Worm (Caenorhabditis elegans) whole organism, L4 larva: ENCODE data around the gene T01G6.10.

Experiments
- ces-1 ChIP-seq: fragments of 150-350 bp; sonication (generic microtip); optimal IDR thresholded peaks from 4 replicates; lab custom pipeline; 2014; ENCODE audit warnings: missing biosample characterization, missing genetic modification reagents, missing genetic modification characterization
- hlh-30 ChIP-seq: sonication (generic microtip); optimal IDR thresholded peaks from 2 replicates; lab custom pipeline; 2017; ENCODE audit warnings: antibody characterized with exemption, mild to moderate bottlenecking, missing genetic modification characterization, missing compliant biosample characterization; ENCODE audit not compliant: insufficient read depth
- spr-3 ChIP-seq: fragments of 200-800 bp; sonication (Bioruptor generic); optimal IDR thresholded peaks from 2 replicates; lab custom pipeline; 2018; ENCODE audit warnings: mild to moderate bottlenecking, missing genetic modification characterization, missing compliant biosample characterization
- unc-130 ChIP-seq: sonication (generic microtip); optimal IDR thresholded peaks from 2 replicates; lab custom pipeline; 2016; ENCODE audit warnings: missing genetic modification reagents, missing genetic modification characterization, missing compliant biosample characterization
- ztf-11 ChIP-seq: fragments of 150-350 bp; optimal IDR thresholded peaks from 2 replicates; lab custom pipeline; 2014; ENCODE audit warnings: missing biosample characterization, missing genetic modification characterization

ce11 chrV:505191-505590 lies 2.2 kb upstream of the T01G6.10 start, which contains the start of gene srlf-19:
- TF ChIP-seq ces-1 (GFP tag; lab: Kevin White, UChicago) (no peak), unc-130 (GFP tag; lab: Kevin White, UChicago) (no peak), ztf-11 (tag; lab: Kevin White, UChicago) (no peak), spr-3 (GFP tag; lab: Kevin White, UChicago) (no peak), hlh-30 (no peak)
